Worm (Caenorhabditis elegans) whole organism, young adult: ENCODE measurements around the gene ncx-6.

Experiments used
- B0261.1 ChIP-seq: sonication (generic microtip); optimal IDR thresholded peaks from 2 replicates; lab custom pipeline; 2016; ENCODE audit warnings: mild to moderate bottlenecking, missing genetic modification characterization, moderate library complexity, missing compliant biosample characterization
- B0336.3 ChIP-seq: fragments of 200-800 bp; sonication (Bioruptor generic); IDR thresholded peaks from 2 replicates; pipeline ENCODE4 v1.3.6; 2022; ENCODE audit warnings: missing genetic modification characterization, missing compliant biosample characterization
- C06A6.2 ChIP-seq: fragments of 200-800 bp; sonication (Bioruptor generic); conservative IDR thresholded peaks from 2 replicates; pipeline ENCODE4 v1.3.6; 2022; ENCODE audit warnings: missing genetic modification characterization, missing compliant biosample characterization
- F10E7.11 ChIP-seq: sonication (generic microtip); optimal IDR thresholded peaks from 2 replicates; lab custom pipeline; 2017; ENCODE audit warnings: mild to moderate bottlenecking, missing genetic modification characterization, moderate library complexity, missing compliant biosample characterization
- F23B12.7 ChIP-seq: sonication (generic microtip); optimal IDR thresholded peaks from 2 replicates; lab custom pipeline; 2017; ENCODE audit warnings: missing genetic modification characterization, mild to moderate bottlenecking, missing compliant biosample characterization, antibody characterized with exemption, moderate library complexity; ENCODE audit not compliant: insufficient read depth
- F33H1.4 ChIP-seq: fragments of 200-800 bp; sonication (Bioruptor generic); IDR thresholded peaks from 2 replicates; pipeline ENCODE4 v1.3.6; 2022; ENCODE audit warnings: missing genetic modification reagents, missing genetic modification characterization, missing compliant biosample characterization
- F37B4.10 ChIP-seq: fragments of 200-800 bp; sonication (Bioruptor generic); IDR thresholded peaks from 2 replicates; pipeline ENCODE4 v1.3.6; 2022; ENCODE audit warnings: missing genetic modification characterization, missing compliant biosample characterization
- F49E8.2 ChIP-seq: sonication (generic microtip); optimal IDR thresholded peaks from 3 replicates; lab custom pipeline; 2017; ENCODE audit warnings: missing genetic modification characterization, mild to moderate bottlenecking, missing compliant biosample characterization, antibody characterized with exemption, moderate library complexity; ENCODE audit not compliant: insufficient read depth
- F57A8.1 ChIP-seq: fragments of 200-800 bp; sonication (Bioruptor generic); optimal IDR thresholded peaks from 2 replicates; lab custom pipeline; 2018; ENCODE audit warnings: mild to moderate bottlenecking, missing genetic modification characterization, moderate library complexity, missing compliant biosample characterization
- K12H6.12 ChIP-seq: fragments of 200-800 bp; sonication (Bioruptor generic); optimal IDR thresholded peaks from 2 replicates; lab custom pipeline; 2018; ENCODE audit warnings: mild to moderate bottlenecking, missing genetic modification characterization, missing compliant biosample characterization
- T26A5.8 ChIP-seq: sonication (generic microtip); optimal IDR thresholded peaks from 2 replicates; lab custom pipeline; 2016; ENCODE audit warnings: missing genetic modification characterization, missing compliant biosample characterization
- Y56A3A.18 ChIP-seq: fragments of 200-800 bp; sonication (Bioruptor generic); IDR thresholded peaks from 2 replicates; pipeline ENCODE4 v1.3.6; 2022; ENCODE audit warnings: missing genetic modification reagents, missing genetic modification characterization, missing compliant biosample characterization
- Y67H2A.10 ChIP-seq: fragments of 200-800 bp; sonication (Bioruptor generic); conservative IDR thresholded peaks from 2 replicates; pipeline ENCODE4 v1.3.6; 2022; ENCODE audit warnings: missing genetic modification reagents, missing genetic modification characterization, missing compliant biosample characterization
- Y79H2A.3 ChIP-seq: fragments of 200-800 bp; sonication (Bioruptor generic); conservative IDR thresholded peaks from 2 replicates; pipeline ENCODE4 v1.3.6; 2022; ENCODE audit warnings: missing genetic modification reagents, missing genetic modification characterization, missing compliant biosample characterization
- akir-1 ChIP-seq: fragments of 200-800 bp; sonication (Bioruptor generic); optimal IDR thresholded peaks from 2 replicates; lab custom pipeline; 2018; ENCODE audit warnings: mild to moderate bottlenecking, missing genetic modification characterization, moderate library complexity, missing compliant biosample characterization
- ama-1 ChIP-seq, 3 experiments: fragments of 150-350 bp in 1 of 3; sonication (generic microtip) in 2 of 3; optimal IDR thresholded peaks; 2 replicates each; lab custom pipeline; 2014 to 2018; ENCODE audit warnings: missing biosample characterization in 2 of 3, missing genetic modification characterization in 2 of 3, missing genetic modification reagents in 2 of 3
- aptf-3 ChIP-seq: fragments of 200-800 bp; sonication (Bioruptor generic); IDR thresholded peaks from 2 replicates; pipeline ENCODE4 v1.3.6; 2022; ENCODE audit warnings: missing genetic modification characterization, missing compliant biosample characterization
- attf-3 ChIP-seq: fragments of 200-800 bp; sonication (Bioruptor generic); conservative IDR thresholded peaks from 2 replicates; pipeline ENCODE4 v1.3.6; 2022; ENCODE audit warnings: missing genetic modification reagents, missing genetic modification characterization, missing compliant biosample characterization
- attf-5 ChIP-seq: fragments of 200-800 bp; sonication (Bioruptor generic); optimal IDR thresholded peaks from 2 replicates; lab custom pipeline; 2018; ENCODE audit warnings: mild to moderate bottlenecking, missing genetic modification characterization, missing compliant biosample characterization
- attf-6 ChIP-seq: fragments of 200-800 bp; sonication (Bioruptor generic); IDR thresholded peaks from 2 replicates; pipeline ENCODE4 v1.3.6; 2022; ENCODE audit warnings: missing genetic modification reagents, missing genetic modification characterization, missing compliant biosample characterization
- cebp-1 ChIP-seq, 2 experiments: fragments of 200-800 bp in 1 of 2; sonication (Bioruptor generic) in 1 of 2; sonication (generic microtip) in 1 of 2; IDR thresholded peaks in 1 of 2; optimal IDR thresholded peaks in 1 of 2; 2 replicates each; pipeline versions ENCODE4 v1.3.6 to Lab custom; 2017 to 2022; ENCODE audit warnings: missing compliant biosample characterization in 2 of 2, missing genetic modification characterization in 2 of 2, mild to moderate bottlenecking in 1 of 2, missing genetic modification reagents in 1 of 2, moderate library complexity in 1 of 2
- cebp-2 ChIP-seq: fragments of 200-800 bp; sonication (Bioruptor generic); IDR thresholded peaks from 2 replicates; pipeline ENCODE4 v1.3.6; 2022; ENCODE audit warnings: missing genetic modification characterization, missing compliant biosample characterization
- ceh-100 ChIP-seq: fragments of 200-800 bp; sonication (Bioruptor generic); IDR thresholded peaks from 2 replicates; pipeline ENCODE4 v1.3.6; 2022; ENCODE audit warnings: missing genetic modification reagents, missing genetic modification characterization, missing compliant biosample characterization
- gei-17 ChIP-seq: fragments of 200-800 bp; sonication (Bioruptor generic); optimal IDR thresholded peaks from 2 replicates; lab custom pipeline; 2018; ENCODE audit warnings: mild to moderate bottlenecking, missing genetic modification characterization, missing compliant biosample characterization
- hlh-12 ChIP-seq: sonication (generic microtip); optimal IDR thresholded peaks from 2 replicates; lab custom pipeline; 2016; ENCODE audit warnings: missing genetic modification characterization, missing compliant biosample characterization
- hmg-20 ChIP-seq: fragments of 200-800 bp; sonication (Bioruptor generic); IDR thresholded peaks from 2 replicates; pipeline ENCODE4 v1.3.6; 2022; ENCODE audit warnings: missing genetic modification reagents, missing genetic modification characterization, missing compliant biosample characterization
- hrde-1 ChIP-seq: sonication (generic microtip); optimal IDR thresholded peaks from 2 replicates; lab custom pipeline; 2016; ENCODE audit warnings: missing genetic modification characterization, mild to moderate bottlenecking, missing compliant biosample characterization, moderate library complexity, missing genotype, missing genetic modification reagents, borderline replicate concordance
- let-607 ChIP-seq, 2 experiments: fragments of 200-800 bp in 1 of 2; sonication (Bioruptor generic) in 1 of 2; sonication (generic microtip) in 1 of 2; optimal IDR thresholded peaks; 2 replicates each; lab custom pipeline; 2016 to 2018; ENCODE audit warnings: mild to moderate bottlenecking in 2 of 2, missing compliant biosample characterization in 2 of 2, missing genetic modification characterization in 2 of 2, moderate library complexity in 2 of 2, missing genotype in 1 of 2
- mel-28 ChIP-seq: sonication (generic microtip); optimal IDR thresholded peaks from 2 replicates; lab custom pipeline; 2016; ENCODE audit warnings: borderline replicate concordance, mild to moderate bottlenecking, missing genetic modification characterization, missing compliant biosample characterization
- nfya-1 ChIP-seq: sonication (generic microtip); optimal IDR thresholded peaks from 2 replicates; lab custom pipeline; 2017; ENCODE audit warnings: antibody characterized with exemption, missing compliant biosample characterization, missing genetic modification characterization, borderline replicate concordance; ENCODE audit not compliant: insufficient read depth
- nfya-2 ChIP-seq: fragments of 200-800 bp; sonication (Bioruptor generic); IDR thresholded peaks from 2 replicates; pipeline ENCODE4 v1.3.6; 2022; ENCODE audit warnings: missing genetic modification reagents, missing genetic modification characterization, missing compliant biosample characterization
- nfyb-1 ChIP-seq: fragments of 200-800 bp; sonication (Bioruptor generic); IDR thresholded peaks from 2 replicates; pipeline ENCODE4 v1.3.6; 2022; ENCODE audit warnings: missing genetic modification reagents, missing genetic modification characterization, missing compliant biosample characterization
- nhr-27 ChIP-seq: fragments of 200-800 bp; sonication (Bioruptor generic); optimal IDR thresholded peaks from 2 replicates; lab custom pipeline; 2018; ENCODE audit warnings: mild to moderate bottlenecking, missing genetic modification characterization, moderate library complexity, missing compliant biosample characterization
- nhr-80 ChIP-seq: sonication (generic microtip); optimal IDR thresholded peaks from 2 replicates; lab custom pipeline; 2016; ENCODE audit warnings: missing genetic modification characterization, missing compliant biosample characterization
- nhr-90 ChIP-seq: sonication (generic microtip); optimal IDR thresholded peaks from 2 replicates; lab custom pipeline; 2016; ENCODE audit warnings: missing genotype, mild to moderate bottlenecking, missing genetic modification characterization, missing compliant biosample characterization
- rpc-1 ChIP-seq, 2 experiments: fragments of 150-350 bp in 1 of 2; sonication (generic microtip) in 1 of 2; optimal IDR thresholded peaks; 2 replicates each; lab custom pipeline; 2014 to 2018; ENCODE audit warnings: missing biosample characterization in 1 of 2, missing genetic modification characterization in 1 of 2, missing genetic modification reagents in 1 of 2, missing genotype in 1 of 2
- sea-2 ChIP-seq: fragments of 200-800 bp; sonication (Bioruptor generic); IDR thresholded peaks from 2 replicates; pipeline ENCODE4 v1.3.6; 2022; ENCODE audit warnings: missing genetic modification characterization, missing compliant biosample characterization
- snpc-1.1 ChIP-seq: sonication (generic microtip); optimal IDR thresholded peaks from 2 replicates; lab custom pipeline; 2017; ENCODE audit warnings: missing genetic modification characterization, mild to moderate bottlenecking, missing compliant biosample characterization, antibody characterized with exemption, moderate library complexity, missing genotype, missing genetic modification reagents; ENCODE audit not compliant: insufficient read depth
- snpc-3.4 ChIP-seq: sonication (generic microtip); optimal IDR thresholded peaks from 2 replicates; lab custom pipeline; 2017; ENCODE audit warnings: missing genetic modification characterization, mild to moderate bottlenecking, missing compliant biosample characterization, antibody characterized with exemption, moderate library complexity, missing genotype, missing genetic modification reagents
- snpc-4 ChIP-seq, 5 experiments: fragments of 150-350 bp in 1 of 5; sonication (generic microtip) in 4 of 5; optimal IDR thresholded peaks; 2 replicates each; lab custom pipeline; 2014 to 2018; ENCODE audit warnings: missing genetic modification characterization in 5 of 5, missing biosample characterization in 3 of 5, antibody characterized with exemption in 2 of 5, mild to moderate bottlenecking in 2 of 5, missing compliant biosample characterization in 2 of 5, missing genotype in 2 of 5, moderate library complexity in 2 of 5, missing genetic modification reagents in 1 of 5
- tbp1 ChIP-seq: fragments of 200-800 bp; sonication (Bioruptor generic); optimal IDR thresholded peaks from 2 replicates; lab custom pipeline; 2018; ENCODE audit warnings: mild to moderate bottlenecking, missing genetic modification characterization, missing compliant biosample characterization
- tbx-9 ChIP-seq: sonication (generic microtip); optimal IDR thresholded peaks from 2 replicates; lab custom pipeline; 2016; ENCODE audit warnings: borderline replicate concordance, missing genetic modification characterization, inconsistent platforms, missing compliant biosample characterization
- unc-130 ChIP-seq: sonication (generic microtip); optimal IDR thresholded peaks from 2 replicates; lab custom pipeline; 2016; ENCODE audit warnings: missing genetic modification reagents, missing genetic modification characterization, missing compliant biosample characterization
- ztf-18 ChIP-seq: sonication (generic microtip); optimal IDR thresholded peaks from 2 replicates; lab custom pipeline; 2016; ENCODE audit warnings: missing genotype, mild to moderate bottlenecking, missing genetic modification characterization, missing compliant biosample characterization
- ztf-25 ChIP-seq: fragments of 200-800 bp; sonication (Bioruptor generic); IDR thresholded peaks from 2 replicates; pipeline ENCODE4 v1.3.6; 2022; ENCODE audit warnings: missing genetic modification reagents, missing genetic modification characterization, missing compliant biosample characterization
- ztf-26 ChIP-seq: sonication (generic microtip); optimal IDR thresholded peaks from 2 replicates; lab custom pipeline; 2017; ENCODE audit warnings: missing genetic modification characterization, missing compliant biosample characterization

The ncx-6 gene

ce11 chrIII:9748694-9749093, 34.9 kb upstream of the ncx-6 start, which contains the start of gene T05G5.4 (continued):
- TF ChIP-seq nfya-1 (tag; lab: Kevin White, UChicago), result no peak
- no peak for TF ChIP-seq hmg-20 (GFP tag; lab: Robert Waterston, UW)
- TF ChIP-seq K12H6.12 (tag; lab: Kevin White, UChicago), result no peak
- TF ChIP-seq attf-6 (GFP tag; lab: Robert Waterston, UW), result peak; percentile 37; the same call in 1 of the 2 replicates
- no peak for TF ChIP-seq F37B4.10 (GFP tag; lab: Robert Waterston, UW)
- TF ChIP-seq rpc-1 (optimal IDR thresholded peaks at IDR 0.05; lab: Kevin White, UChicago), result no peak
- no peak for TF ChIP-seq rpc-1 (tag; optimal IDR thresholded peaks at IDR 0.05; lab: Kevin White, UChicago)
- TF ChIP-seq hrde-1 (tag; lab: Kevin White, UChicago), result peak; percentile 59
- TF ChIP-seq nfyb-1, result no peak
- no peak for TF ChIP-seq F57A8.1 (GFP tag; lab: Kevin White, UChicago)
- no peak for TF ChIP-seq akir-1 (GFP tag; lab: Kevin White, UChicago)
- TF ChIP-seq snpc-3.4 (tag; lab: Kevin White, UChicago), result peak; percentile 4
- TF ChIP-seq Y79H2A.3, result no peak
- no peak for TF ChIP-seq F23B12.7
- TF ChIP-seq T26A5.8, result no peak
- no peak; the same call in 1 of the 2 replicates for TF ChIP-seq Y56A3A.18
- no peak for TF ChIP-seq ztf-18 (tag; lab: Kevin White, UChicago)
- no peak for TF ChIP-seq sea-2 (GFP tag; lab: Robert Waterston, UW)
- no peak for TF ChIP-seq F33H1.4 (GFP tag; lab: Robert Waterston, UW)
- TF ChIP-seq let-607 (tag; optimal IDR thresholded peaks at IDR 0.05; lab: Kevin White, UChicago), result no peak
- 0 out of 2 replicates have a peak, but pooled peaks have one; percentile 23 for TF ChIP-seq ztf-25 (GFP tag; lab: Robert Waterston, UW)
- TF ChIP-seq nhr-27 (tag; lab: Kevin White, UChicago), result no peak
- TF ChIP-seq unc-130, result peak; percentile 12
- no peak for TF ChIP-seq ztf-26
- no peak for TF ChIP-seq gei-17
- no peak for TF ChIP-seq nfya-2 (GFP tag; lab: Robert Waterston, UW)
- TF ChIP-seq F10E7.11 (tag; lab: Kevin White, UChicago), result no peak
- TF ChIP-seq cebp-2 (GFP tag; lab: Robert Waterston, UW), result no peak
- no peak for TF ChIP-seq snpc-1.1 (tag; lab: Kevin White, UChicago)
- no peak for TF ChIP-seq ama-1 (optimal IDR thresholded peaks at IDR 0.05; lab: Kevin White, UChicago)
- TF ChIP-seq ama-1 (GFP tag; optimal IDR thresholded peaks at IDR 0.05; lab: Kevin White, UChicago), result no peak
- TF ChIP-seq tbx-9 (tag; lab: Kevin White, UChicago), result no peak
- no peak for TF ChIP-seq nhr-80
- no peak for TF ChIP-seq nhr-90 (tag; lab: Kevin White, UChicago)
- no peak for TF ChIP-seq Y67H2A.10
- peak; percentile 63 for TF ChIP-seq ceh-100
- TF ChIP-seq C06A6.2, result no peak
- TF ChIP-seq hlh-12 (tag; lab: Kevin White, UChicago), result no peak
- no peak for TF ChIP-seq attf-3 (GFP tag; lab: Robert Waterston, UW)
- TF ChIP-seq B0261.1 (tag; lab: Kevin White, UChicago), result no peak
- no peak for TF ChIP-seq F49E8.2 (tag; lab: Kevin White, UChicago)
- TF ChIP-seq cebp-1 (GFP tag; IDR thresholded peaks at IDR 0.05; lab: Robert Waterston, UW), result no peak
- TF ChIP-seq cebp-1 (tag; optimal IDR thresholded peaks at IDR 0.05; lab: Kevin White, UChicago), result peak; percentile 7
- no peak for TF ChIP-seq snpc-4 (GFP tag; optimal IDR thresholded peaks at IDR 0.05; lab: Kevin White, UChicago)
- no peak for TF ChIP-seq snpc-4 (tag; optimal IDR thresholded peaks at IDR 0.05; lab: Kevin White, UChicago)
- no peak for TF ChIP-seq aptf-3
- TF ChIP-seq tbp1, result peak; percentile 20
- no peak for TF ChIP-seq mel-28 (tag; lab: Kevin White, UChicago)
- no peak for TF ChIP-seq attf-5
- TF ChIP-seq B0336.3, result 0 out of 2 replicates have a peak, but pooled peaks have one; percentile 47
